Fruit fly (Drosophila melanogaster) whole organism, prepupa: Measurements from ENCODE around the gene Psn.

Source experiments
- Blimp-1 ChIP-seq: fragments of 200-800 bp; sonication (Bioruptor generic); optimal IDR thresholded peaks from 3 replicates; lab custom pipeline; 2017; ENCODE audit warnings: missing biosample characterization, missing genetic modification characterization, mild to moderate bottlenecking, moderate library complexity, missing genetic modification reagents
- CG9139 ChIP-seq: fragments of 200-800 bp; sonication (Bioruptor generic); optimal IDR thresholded peaks from 3 replicates; lab custom pipeline; 2017; ENCODE audit warnings: missing biosample characterization, mild to moderate bottlenecking, missing genetic modification characterization
- Lpt ChIP-seq: fragments of 200-800 bp; sonication (Bioruptor generic); optimal IDR thresholded peaks from 3 replicates; lab custom pipeline; 2016; ENCODE audit warnings: missing biosample characterization, missing genetic modification characterization
- Sox102F ChIP-seq: fragments of 200-800 bp; sonication (Bioruptor generic); optimal IDR thresholded peaks from 2 replicates; lab custom pipeline; 2016; ENCODE audit warnings: missing biosample characterization, mild to moderate bottlenecking, missing genetic modification characterization
- acj6 ChIP-seq: fragments of 200-800 bp; sonication (Bioruptor generic); optimal IDR thresholded peaks from 3 replicates; lab custom pipeline; 2016; ENCODE audit warnings: missing biosample characterization, missing genetic modification characterization
- svp ChIP-seq: fragments of 200-800 bp; sonication (Bioruptor generic); peaks from one replicate; lab custom pipeline; 2016; ENCODE audit warnings: missing biosample characterization, missing genetic modification characterization

DNA sequence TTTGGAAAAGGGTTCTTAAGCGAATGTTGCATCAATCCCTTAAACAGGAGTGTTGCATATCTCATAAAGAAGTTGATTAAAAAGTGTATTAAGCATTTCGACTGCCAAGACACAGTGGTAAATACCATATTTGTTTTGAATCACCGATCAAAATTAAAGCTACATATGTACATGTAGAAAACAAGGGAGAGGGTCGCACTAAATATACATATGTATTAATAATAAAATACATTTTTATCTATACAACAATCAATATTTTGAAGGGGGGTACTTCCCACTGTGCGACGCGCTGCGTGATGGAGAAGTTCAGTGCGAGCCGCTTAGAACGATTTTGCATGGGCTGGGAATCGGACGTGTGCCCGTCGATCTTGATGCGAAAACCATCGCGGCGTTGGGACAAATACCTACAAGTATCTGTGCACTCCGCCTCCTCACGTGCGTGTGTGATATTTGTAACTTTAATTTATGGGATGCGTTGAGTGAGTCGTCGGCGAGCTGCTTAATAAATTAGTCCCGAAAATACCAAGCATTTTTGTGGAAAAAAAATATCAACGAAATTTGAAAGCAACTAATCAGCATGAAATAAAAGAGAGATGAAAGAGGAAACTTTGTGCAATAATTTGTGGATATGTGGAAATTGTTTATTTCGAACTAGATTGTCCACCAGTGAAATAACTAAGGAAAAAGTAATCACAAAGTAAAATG lies 12.7 kb downstream of the Psn start:
- TF ChIP-seq svp (GFP tag; lab: Kevin White, UChicago) (peak; percentile 96), Sox102F (peak; percentile 93), Blimp-1 (peak; percentile 72), Lpt (GFP tag; lab: Kevin White, UChicago) (peak; percentile 82), acj6 (GFP tag; lab: Kevin White, UChicago) (peak; percentile 92), CG9139 (peak; percentile 76)
